Worm (Caenorhabditis elegans) whole organism, midembryonic: ENCODE measurements around the gene pck-3.

Experiments
- T22C8.4 ChIP-seq: fragments of 200-800 bp; sonication (Bioruptor generic); IDR thresholded peaks from 2 replicates; pipeline ENCODE4 v1.3.6; 2022; ENCODE audit warnings: missing genetic modification characterization, missing compliant biosample characterization
- cog-1 ChIP-seq: sonication (generic microtip); optimal IDR thresholded peaks from 2 replicates; lab custom pipeline; 2016; ENCODE audit warnings: missing genetic modification characterization, missing compliant biosample characterization
- flt-1 ChIP-seq: fragments of 200-800 bp; sonication (Bioruptor generic); IDR thresholded peaks from 2 replicates; pipeline ENCODE4 v1.3.6; 2022; ENCODE audit warnings: missing genetic modification characterization, missing compliant biosample characterization
- klf-2 ChIP-seq: fragments of 200-800 bp; sonication (Bioruptor generic); conservative IDR thresholded peaks from 2 replicates; pipeline ENCODE4 v1.3.6; 2022; ENCODE audit warnings: missing genetic modification reagents, missing genetic modification characterization, missing compliant biosample characterization
- med-1 ChIP-seq: sonication (generic microtip); optimal IDR thresholded peaks from 2 replicates; lab custom pipeline; 2017; ENCODE audit warnings: missing genetic modification characterization, mild to moderate bottlenecking, missing compliant biosample characterization, antibody characterized with exemption, missing genetic modification reagents; ENCODE audit not compliant: insufficient read depth
- ref-1 ChIP-seq: fragments of 200-800 bp; sonication (Bioruptor generic); conservative IDR thresholded peaks from 2 replicates; pipeline ENCODE4 v1.3.6; 2022; ENCODE audit warnings: missing genetic modification reagents, missing genetic modification characterization, missing compliant biosample characterization
- tab-1 ChIP-seq: fragments of 200-800 bp; sonication (Bioruptor generic); IDR thresholded peaks from 2 replicates; pipeline ENCODE4 v1.3.6; 2022; ENCODE audit warnings: missing genetic modification characterization, missing compliant biosample characterization
- ztf-23 ChIP-seq: fragments of 200-800 bp; sonication (Bioruptor generic); IDR thresholded peaks from 2 replicates; pipeline ENCODE4 v1.3.6; 2022; ENCODE audit warnings: missing genetic modification reagents, missing genetic modification characterization, missing compliant biosample characterization
- ztf-29 ChIP-seq: fragments of 200-800 bp; sonication (Bioruptor generic); IDR thresholded peaks from 2 replicates; pipeline ENCODE4 v1.3.6; 2022; ENCODE audit warnings: missing genetic modification reagents, missing genetic modification characterization, missing compliant biosample characterization

The pck-3 gene

DNA sequence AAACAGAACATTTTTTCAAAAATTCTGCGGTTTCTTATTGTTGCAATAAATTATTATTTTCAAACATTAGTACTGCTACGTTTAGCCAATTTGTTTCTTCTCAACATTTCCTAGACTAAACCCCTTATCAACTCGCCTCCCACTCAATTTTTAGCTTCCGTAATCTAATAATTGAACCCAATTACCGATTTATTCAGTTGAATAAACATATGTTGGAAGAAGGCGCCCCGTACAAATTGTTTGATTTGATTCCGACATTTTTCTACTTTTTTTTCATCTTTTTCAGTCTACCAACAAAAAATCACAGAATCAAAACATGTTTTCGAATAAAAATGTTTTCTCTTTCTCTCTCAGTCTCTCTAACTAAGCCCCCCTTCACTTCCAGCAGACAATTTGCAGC, 6.3 kb downstream of the pck-3 start:
- TF ChIP-seq T22C8.4 (no peak), ref-1 (no peak), flt-1 (GFP tag; lab: Robert Waterston, UW) (no peak), cog-1 (no peak), tab-1 (no peak), ztf-29 (GFP tag; lab: Robert Waterston, UW) (no peak), klf-2 (GFP tag; lab: Robert Waterston, UW) (no peak), med-1 (GFP tag; lab: Kevin White, UChicago) (no peak), ztf-23 (GFP tag; lab: Robert Waterston, UW) (no peak)

- no peak for TF ChIP-seq flt-1 (GFP tag; lab: Robert Waterston, UW)
- TF ChIP-seq med-1 (GFP tag; lab: Kevin White, UChicago), result no peak
- no peak for TF ChIP-seq ref-1
- TF ChIP-seq ztf-23 (GFP tag; lab: Robert Waterston, UW), result no peak
- TF ChIP-seq ztf-29 (GFP tag; lab: Robert Waterston, UW), result no peak
- TF ChIP-seq tab-1, result no peak
- no peak for TF ChIP-seq klf-2 (GFP tag; lab: Robert Waterston, UW)
- TF ChIP-seq T22C8.4, result no peak
- TF ChIP-seq cog-1, result no peak
These were observed 6.9 kb downstream of the pck-3 start, which contains the start of gene H04M03.12 for ce11 chrIV:5903305-5903778. TSS of gene H04M03.12 (minus strand) at chrIV:5903355.

- TF ChIP-seq T22C8.4 (no peak), ref-1 (no peak), ztf-23 (GFP tag; lab: Robert Waterston, UW) (no peak), cog-1 (no peak), tab-1 (no peak)
These were observed 18.7 kb downstream of the pck-3 start for ce11 chrIV:5915152-5915551.

DNA sequence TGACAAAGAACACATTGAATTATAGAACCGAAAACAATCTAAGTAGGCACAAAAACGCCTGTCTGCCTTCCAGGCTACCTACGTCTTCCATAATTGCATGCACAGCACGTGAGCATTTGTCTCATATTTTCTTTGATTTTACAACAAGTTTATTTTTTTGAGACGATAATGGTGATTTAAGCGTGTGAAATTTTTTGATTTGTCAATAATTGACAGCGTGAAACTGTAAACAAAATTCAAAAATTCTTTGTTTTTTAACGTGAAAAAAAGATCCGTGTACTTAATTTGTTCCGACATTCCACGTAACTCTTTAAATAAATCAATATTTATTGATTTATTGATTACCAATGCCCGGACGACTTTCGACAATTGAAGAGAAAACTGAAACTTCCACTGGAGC, 20.6 kb downstream of the pck-3 start, which contains the start of gene dhhc-13:
TSS of gene dhhc-13 (plus strand) at position 301 of the 400 bp plus-strand sequence.
- TF ChIP-seq ztf-29 (GFP tag; lab: Robert Waterston, UW), result no peak
- TF ChIP-seq klf-2 (GFP tag; lab: Robert Waterston, UW), result no peak
- no peak for TF ChIP-seq tab-1
- no peak for TF ChIP-seq flt-1 (GFP tag; lab: Robert Waterston, UW)
- no peak for TF ChIP-seq T22C8.4
- no peak for TF ChIP-seq ref-1
- TF ChIP-seq cog-1, result no peak
- no peak for TF ChIP-seq med-1 (GFP tag; lab: Kevin White, UChicago)
- TF ChIP-seq ztf-23 (GFP tag; lab: Robert Waterston, UW), result no peak

DNA sequence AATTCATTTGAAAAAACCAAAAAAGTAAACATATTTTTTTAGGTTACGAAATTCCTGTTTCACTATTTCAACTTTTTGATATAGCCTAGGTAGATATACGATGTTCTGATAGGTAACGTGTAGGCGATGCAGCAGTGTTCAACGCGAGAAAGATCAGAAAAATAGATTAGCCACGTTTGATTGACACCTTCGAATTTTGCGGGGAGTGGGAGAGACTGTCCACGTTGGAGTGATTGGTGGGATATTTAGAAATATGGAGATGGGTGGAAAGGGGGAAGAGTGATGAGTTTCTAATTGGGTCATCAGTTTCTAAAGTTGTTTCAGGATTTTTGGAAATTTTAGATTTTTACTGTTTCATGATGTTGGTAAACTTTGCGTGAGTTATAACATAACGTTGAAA, 26.7 kb downstream of the pck-3 start:
- no peak for TF ChIP-seq tab-1
- no peak for TF ChIP-seq ztf-23 (GFP tag; lab: Robert Waterston, UW)
- no peak for TF ChIP-seq ref-1

DNA sequence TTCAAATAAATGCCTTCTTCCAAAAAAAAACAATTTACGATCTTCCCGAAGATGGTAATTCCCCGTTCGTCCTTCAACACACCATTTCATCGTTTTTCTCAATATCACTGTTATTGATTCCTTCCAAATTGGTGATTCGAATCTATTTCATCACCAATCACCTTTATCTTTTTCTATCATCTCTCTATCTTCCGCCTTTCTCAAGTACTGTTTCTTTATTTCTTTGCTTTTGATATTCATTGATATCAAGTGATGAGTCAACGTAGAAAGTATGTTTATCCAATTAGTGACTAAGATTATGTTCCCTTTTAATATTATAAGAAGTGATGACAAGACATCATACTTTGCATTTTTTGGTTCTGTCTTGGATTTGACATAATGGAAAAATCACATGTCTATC, 27.8 kb downstream of the pck-3 start:
- TF ChIP-seq med-1 (GFP tag; lab: Kevin White, UChicago) (no peak), ref-1 (no peak), ztf-29 (GFP tag; lab: Robert Waterston, UW) (no peak), klf-2 (GFP tag; lab: Robert Waterston, UW) (no peak), cog-1 (no peak), ztf-23 (GFP tag; lab: Robert Waterston, UW) (no peak), flt-1 (GFP tag; lab: Robert Waterston, UW) (no peak), tab-1 (no peak), T22C8.4 (no peak)

- TF ChIP-seq T22C8.4 (no peak), ref-1 (no peak), cog-1 (peak; percentile 20)
These were observed 30.2 kb downstream of the pck-3 start for ce11 chrIV:5926643-5927042.

ce11 chrIV:5927805-5928204, 31.4 kb downstream of the pck-3 start:
- TF ChIP-seq cog-1, result no peak
- TF ChIP-seq med-1 (GFP tag; lab: Kevin White, UChicago), result no peak
- TF ChIP-seq ref-1, result no peak
- TF ChIP-seq klf-2 (GFP tag; lab: Robert Waterston, UW), result no peak
- no peak for TF ChIP-seq T22C8.4
- no peak for TF ChIP-seq ztf-23 (GFP tag; lab: Robert Waterston, UW)
- TF ChIP-seq flt-1 (GFP tag; lab: Robert Waterston, UW), result no peak
- TF ChIP-seq tab-1, result no peak
- TF ChIP-seq ztf-29 (GFP tag; lab: Robert Waterston, UW), result no peak

DNA sequence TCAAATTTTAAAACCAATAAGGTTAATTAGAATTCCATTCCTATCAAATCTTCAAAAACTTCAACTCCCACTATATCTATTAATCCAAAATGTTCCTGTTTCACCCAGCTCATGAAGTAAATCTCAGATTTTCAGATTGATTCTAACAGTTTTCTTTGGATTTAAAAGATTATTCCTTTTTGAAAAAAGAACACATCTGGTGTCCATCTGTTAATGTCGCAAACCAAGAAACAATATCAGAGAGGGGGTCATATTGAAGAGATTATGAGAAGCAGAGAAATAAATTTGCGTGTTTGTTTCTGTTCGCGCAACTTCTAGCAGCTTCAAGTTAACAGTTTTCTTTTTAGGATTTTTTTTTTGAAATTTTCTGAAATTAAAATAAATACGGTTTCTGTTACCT, 32.5 kb downstream of the pck-3 start:
- TF ChIP-seq ztf-23 (GFP tag; lab: Robert Waterston, UW), result no peak
- no peak for TF ChIP-seq cog-1
- no peak for TF ChIP-seq flt-1 (GFP tag; lab: Robert Waterston, UW)
- no peak for TF ChIP-seq ztf-29 (GFP tag; lab: Robert Waterston, UW)
- no peak for TF ChIP-seq T22C8.4
- no peak for TF ChIP-seq tab-1
- TF ChIP-seq ref-1, result no peak
- TF ChIP-seq med-1 (GFP tag; lab: Kevin White, UChicago), result no peak
- TF ChIP-seq klf-2 (GFP tag; lab: Robert Waterston, UW), result no peak

- no peak for TF ChIP-seq cog-1
- TF ChIP-seq klf-2 (GFP tag; lab: Robert Waterston, UW), result no peak
- TF ChIP-seq T22C8.4, result no peak
- no peak for TF ChIP-seq ztf-29 (GFP tag; lab: Robert Waterston, UW)
- no peak for TF ChIP-seq tab-1
- TF ChIP-seq med-1 (GFP tag; lab: Kevin White, UChicago), result no peak
- TF ChIP-seq flt-1 (GFP tag; lab: Robert Waterston, UW), result no peak
- TF ChIP-seq ref-1, result no peak
- TF ChIP-seq ztf-23 (GFP tag; lab: Robert Waterston, UW), result no peak
These were observed 33.9 kb downstream of the pck-3 start, which contains the start of gene lin-33 for ce11 chrIV:5930345-5930744. TSS of gene lin-33 (plus strand) at chrIV:5930645.

DNA sequence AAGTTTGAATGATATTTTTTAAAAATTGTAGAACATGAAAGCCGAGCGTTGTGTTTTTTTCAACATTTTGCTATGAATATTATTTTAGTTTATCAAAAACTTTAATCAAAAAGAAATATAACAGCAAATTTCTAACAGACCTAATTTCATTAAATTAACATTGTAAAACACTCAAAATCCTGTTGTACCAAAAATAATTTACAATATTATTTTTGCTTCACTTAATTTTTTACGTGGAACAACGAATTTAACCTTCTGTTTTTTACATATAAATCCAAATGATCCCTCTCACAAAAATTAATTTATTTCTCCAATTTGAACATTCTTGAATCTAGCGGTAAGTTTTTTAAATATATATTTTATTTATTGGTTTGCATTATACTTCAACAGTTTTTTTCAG, 37.6 kb downstream of the pck-3 start, which contains the start of gene H32C10.1:
TSS of gene H32C10.1 (plus strand) at position 301 of the 400 bp plus-strand sequence.
- TF ChIP-seq ztf-29 (GFP tag; lab: Robert Waterston, UW), result no peak
- no peak for TF ChIP-seq med-1 (GFP tag; lab: Kevin White, UChicago)
- TF ChIP-seq klf-2 (GFP tag; lab: Robert Waterston, UW), result no peak
- TF ChIP-seq flt-1 (GFP tag; lab: Robert Waterston, UW), result no peak
- TF ChIP-seq cog-1, result no peak
- TF ChIP-seq ztf-23 (GFP tag; lab: Robert Waterston, UW), result no peak
- TF ChIP-seq T22C8.4, result no peak
- no peak for TF ChIP-seq ref-1
- no peak for TF ChIP-seq tab-1
